Worm (Caenorhabditis elegans) whole organism, late embryonic: Measurements from ENCODE around the gene T01G5.8.
A peak's percentile ranks its signal among the peaks of the same experiment; 100 is the strongest.
"Not testable (repeated sequence)": the region's sequence is repeated elsewhere in the genome, so short reads cannot be mapped to it uniquely, and the experiment has no call there.

Experiments used
- C38D4.7 ChIP-seq: fragments of 200-800 bp; sonication (Bioruptor generic); optimal IDR thresholded peaks from 2 replicates; lab custom pipeline; 2018; ENCODE audit warnings: mild to moderate bottlenecking, missing genetic modification characterization, moderate library complexity, missing compliant biosample characterization
- K09A11.1 ChIP-seq: sonication (generic microtip); optimal IDR thresholded peaks from 2 replicates; lab custom pipeline; 2017; ENCODE audit warnings: antibody characterized with exemption, mild to moderate bottlenecking, missing genetic modification characterization, missing compliant biosample characterization; ENCODE audit not compliant: insufficient read depth
- Y22D7AL.16 ChIP-seq: sonication (generic microtip); optimal IDR thresholded peaks from 2 replicates; lab custom pipeline; 2016; ENCODE audit warnings: missing genetic modification characterization, missing compliant biosample characterization
- ahr-1 ChIP-seq: sonication (generic microtip); optimal IDR thresholded peaks from 2 replicates; lab custom pipeline; 2016; ENCODE audit warnings: missing genetic modification characterization, missing compliant biosample characterization
- ceh-14 ChIP-seq: sonication (generic microtip); optimal IDR thresholded peaks from 2 replicates; lab custom pipeline; 2016; ENCODE audit warnings: missing genotype, missing genetic modification characterization, missing compliant biosample characterization
- ceh-18 ChIP-seq: sonication (generic microtip); optimal IDR thresholded peaks from 2 replicates; lab custom pipeline; 2016; ENCODE audit warnings: missing genetic modification characterization, missing compliant biosample characterization
- ceh-19 ChIP-seq: fragments of 200-800 bp; sonication (Bioruptor generic); optimal IDR thresholded peaks from 2 replicates; lab custom pipeline; 2018; ENCODE audit warnings: mild to moderate bottlenecking, missing genetic modification characterization, missing compliant biosample characterization
- ceh-22 ChIP-seq: sonication (generic microtip); optimal IDR thresholded peaks from 2 replicates; lab custom pipeline; 2017; ENCODE audit warnings: missing biosample characterization, missing genetic modification characterization
- ceh-30 ChIP-seq: fragments of 150-350 bp; optimal IDR thresholded peaks from 2 replicates; lab custom pipeline; 2014; ENCODE audit warnings: missing biosample characterization, missing genetic modification characterization
- ceh-45 ChIP-seq: fragments of 200-800 bp; sonication (Bioruptor generic); IDR thresholded peaks from 2 replicates; pipeline ENCODE4 v1.3.6; 2022; ENCODE audit warnings: missing genetic modification reagents, missing genetic modification characterization, missing compliant biosample characterization
- ceh-48 ChIP-seq: sonication (generic microtip); optimal IDR thresholded peaks from 2 replicates; lab custom pipeline; 2016; ENCODE audit warnings: missing genetic modification characterization, inconsistent platforms, missing compliant biosample characterization
- ceh-6 ChIP-seq: fragments of 200-800 bp; sonication (Bioruptor generic); optimal IDR thresholded peaks from 2 replicates; lab custom pipeline; 2018; ENCODE audit warnings: mild to moderate bottlenecking, missing genetic modification characterization, missing compliant biosample characterization
- ceh-9 ChIP-seq: sonication (generic microtip); optimal IDR thresholded peaks from 2 replicates; lab custom pipeline; 2016; ENCODE audit warnings: mild to moderate bottlenecking, missing genetic modification characterization, inconsistent platforms, missing compliant biosample characterization
- dve-1 ChIP-seq: sonication (generic microtip); optimal IDR thresholded peaks from 2 replicates; lab custom pipeline; 2017; ENCODE audit warnings: antibody characterized with exemption, mild to moderate bottlenecking, missing genetic modification characterization, missing compliant biosample characterization
- elt-2 ChIP-seq: sonication (generic microtip); optimal IDR thresholded peaks from 2 replicates; lab custom pipeline; 2016; ENCODE audit warnings: missing genetic modification reagents, missing genetic modification characterization, missing compliant biosample characterization
- elt-4 ChIP-seq: sonication (generic microtip); optimal IDR thresholded peaks from 2 replicates; lab custom pipeline; 2016; ENCODE audit warnings: missing genetic modification characterization, missing compliant biosample characterization
- fkh-10 ChIP-seq: fragments of 150-350 bp; optimal IDR thresholded peaks from 2 replicates; lab custom pipeline; 2014; ENCODE audit warnings: missing biosample characterization, missing genetic modification reagents, missing genetic modification characterization
- hlh-6 ChIP-seq: sonication (generic microtip); optimal IDR thresholded peaks from 2 replicates; lab custom pipeline; 2016; ENCODE audit warnings: missing genotype, missing genetic modification characterization, missing compliant biosample characterization
- lin-11 ChIP-seq: fragments of 200-800 bp; sonication (Bioruptor generic); optimal IDR thresholded peaks from 2 replicates; lab custom pipeline; 2018; ENCODE audit warnings: mild to moderate bottlenecking, missing genetic modification characterization, missing compliant biosample characterization
- madf-2 ChIP-seq: sonication (generic microtip); optimal IDR thresholded peaks from 2 replicates; lab custom pipeline; 2017; ENCODE audit warnings: missing genetic modification characterization, missing compliant biosample characterization
- mec-3 ChIP-seq: sonication (generic microtip); optimal IDR thresholded peaks from 2 replicates; lab custom pipeline; 2016; ENCODE audit warnings: borderline replicate concordance, missing genetic modification characterization, missing compliant biosample characterization
- nfya-1 ChIP-seq: sonication (generic microtip); optimal IDR thresholded peaks from 2 replicates; lab custom pipeline; 2017; ENCODE audit warnings: missing genetic modification characterization, mild to moderate bottlenecking, missing compliant biosample characterization, antibody characterized with exemption, moderate library complexity
- nhr-11 ChIP-seq: fragments of 150-350 bp; optimal IDR thresholded peaks from 2 replicates; lab custom pipeline; 2014; ENCODE audit warnings: missing biosample characterization, missing genetic modification characterization
- nhr-232 ChIP-seq: sonication (generic microtip); optimal IDR thresholded peaks from 2 replicates; lab custom pipeline; 2016; ENCODE audit warnings: missing genetic modification characterization, missing compliant biosample characterization
- pax-1 ChIP-seq: fragments of 150-350 bp; optimal IDR thresholded peaks from 2 replicates; lab custom pipeline; 2014; ENCODE audit warnings: missing biosample characterization, missing genetic modification characterization
- pqm-1 ChIP-seq: sonication (generic microtip); optimal IDR thresholded peaks from 2 replicates; lab custom pipeline; 2016; ENCODE audit warnings: missing genetic modification characterization, missing compliant biosample characterization
- pros-1 ChIP-seq: fragments of 150-350 bp; optimal IDR thresholded peaks from 2 replicates; lab custom pipeline; 2014; ENCODE audit warnings: missing biosample characterization, missing genetic modification reagents, missing genetic modification characterization
- ref-2 ChIP-seq: sonication (generic microtip); optimal IDR thresholded peaks from 2 replicates; lab custom pipeline; 2016; ENCODE audit warnings: missing genetic modification characterization, missing compliant biosample characterization
- rnt-1 ChIP-seq: sonication (generic microtip); optimal IDR thresholded peaks from 2 replicates; lab custom pipeline; 2016; ENCODE audit warnings: missing genetic modification characterization, missing compliant biosample characterization
- sox-4 ChIP-seq: sonication (generic microtip); optimal IDR thresholded peaks from 2 replicates; lab custom pipeline; 2017; ENCODE audit warnings: mild to moderate bottlenecking, missing genetic modification characterization, inconsistent platforms, missing compliant biosample characterization
- tbx-7 ChIP-seq: sonication (generic microtip); optimal IDR thresholded peaks from 2 replicates; lab custom pipeline; 2016; ENCODE audit warnings: missing genotype, missing genetic modification characterization, missing compliant biosample characterization
- unc-86 ChIP-seq: sonication (generic microtip); optimal IDR thresholded peaks from 2 replicates; lab custom pipeline; 2016; ENCODE audit warnings: missing genetic modification characterization, missing compliant biosample characterization
- zip-5 ChIP-seq: sonication (generic microtip); optimal IDR thresholded peaks from 2 replicates; lab custom pipeline; 2016; ENCODE audit warnings: missing genetic modification characterization, missing compliant biosample characterization

The T01G5.8 gene

DNA sequence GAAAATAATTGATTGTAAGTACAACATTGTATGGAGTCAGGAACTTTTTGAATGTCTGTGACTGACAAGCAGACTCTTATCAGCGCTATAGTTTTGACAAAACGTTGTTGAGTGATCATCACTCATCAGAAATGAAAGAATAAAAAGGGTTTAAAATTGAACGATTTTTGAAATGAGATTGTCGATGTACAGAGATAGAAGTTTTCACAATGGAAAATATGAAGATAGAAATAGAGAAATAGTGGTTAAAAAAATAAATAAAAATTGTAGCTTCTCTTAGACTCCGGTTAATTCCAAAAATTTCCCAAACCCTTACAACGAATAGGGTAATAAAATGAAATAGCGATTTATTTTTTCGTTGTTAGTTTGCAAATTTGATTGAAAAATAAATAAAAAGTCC is 9.1 kb downstream of the T01G5.8 start, which contains the start of gene ugt-30:
Gene ugt-30 (minus strand): TSS at position 101 of the 400 bp plus-strand sequence.
- TF ChIP-seq pax-1; dve-1 (tag; lab: Kevin White, UChicago); nhr-232 (tag; lab: Kevin White, UChicago): not testable (repeated sequence)

DNA sequence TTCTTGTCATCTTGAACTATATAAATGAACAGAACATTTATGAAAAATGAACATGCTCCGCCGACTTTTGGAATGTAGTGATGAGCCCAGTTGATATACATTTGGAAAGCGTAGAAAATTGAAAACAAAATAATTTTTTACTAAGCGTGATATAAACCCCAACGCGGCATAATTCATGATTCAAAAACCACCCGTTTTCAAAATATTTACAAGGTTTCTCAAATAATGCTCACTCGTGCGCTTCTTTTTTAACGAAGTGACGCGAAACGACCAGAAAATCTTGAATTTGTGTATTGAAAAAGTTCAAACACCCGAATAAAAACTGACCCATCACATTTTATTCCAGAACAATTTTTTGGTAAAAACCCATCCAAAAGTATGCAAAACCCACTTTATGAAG is 11.3 kb downstream of the T01G5.8 start, which contains the start of gene srj-27:
Gene srj-27 (minus strand): TSS at position 101 of the 400 bp plus-strand sequence.
- no peak for TF ChIP-seq ahr-1 (tag; lab: Kevin White, UChicago)
- TF ChIP-seq ceh-18 (tag; lab: Kevin White, UChicago), result no peak
- TF ChIP-seq zip-5 (tag; lab: Kevin White, UChicago), result no peak
- no peak for TF ChIP-seq mec-3 (tag; lab: Kevin White, UChicago)
- TF ChIP-seq elt-4 (tag; lab: Kevin White, UChicago), result no peak
- no peak for TF ChIP-seq lin-11 (tag; lab: Kevin White, UChicago)
- no peak for TF ChIP-seq sox-4 (tag; lab: Kevin White, UChicago)
- TF ChIP-seq pqm-1 (tag; lab: Kevin White, UChicago), result no peak
- no peak for TF ChIP-seq nfya-1 (tag; lab: Kevin White, UChicago)
- TF ChIP-seq ceh-9, result no peak
- no peak for TF ChIP-seq ceh-19
- no peak for TF ChIP-seq nhr-11 (tag; lab: Kevin White, UChicago)
- TF ChIP-seq ceh-48 (tag; lab: Kevin White, UChicago), result no peak

DNA sequence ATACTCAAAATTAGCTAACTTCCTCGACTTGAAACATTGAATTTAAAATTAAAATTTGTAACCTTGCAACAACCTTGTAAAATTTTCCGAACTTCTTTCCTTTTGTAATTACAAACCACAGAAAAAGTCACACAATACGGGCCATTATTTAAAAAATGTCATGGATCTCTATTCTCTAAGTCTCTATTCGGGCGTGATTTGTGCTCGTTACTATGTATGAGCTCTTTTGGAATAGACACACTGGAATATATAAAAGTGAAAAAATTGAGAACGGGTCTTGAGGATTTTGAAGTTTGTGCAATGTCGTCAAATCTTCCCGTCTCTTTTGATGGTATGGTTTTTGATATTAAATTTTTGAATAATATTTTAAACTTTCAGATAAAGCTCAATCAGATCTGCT is 11.9 kb downstream of the T01G5.8 start, which contains the start of gene srr-7:
Gene srr-7 (plus strand): TSS at position 301 of the 400 bp plus-strand sequence.
- TF ChIP-seq tbx-7 (no peak), rnt-1 (no peak), dve-1 (tag; lab: Kevin White, UChicago) (no peak), ceh-14 (tag; lab: Kevin White, UChicago) (no peak), unc-86 (tag; lab: Kevin White, UChicago) (no peak), ceh-45 (no peak), mec-3 (tag; lab: Kevin White, UChicago) (no peak), K09A11.1 (no peak), nhr-11 (tag; lab: Kevin White, UChicago) (no peak), ceh-6 (GFP tag; lab: Kevin White, UChicago) (no peak), hlh-6 (no peak), sox-4 (tag; lab: Kevin White, UChicago) (no peak), madf-2 (tag; lab: Kevin White, UChicago) (no peak), pqm-1 (tag; lab: Kevin White, UChicago) (no peak)

DNA sequence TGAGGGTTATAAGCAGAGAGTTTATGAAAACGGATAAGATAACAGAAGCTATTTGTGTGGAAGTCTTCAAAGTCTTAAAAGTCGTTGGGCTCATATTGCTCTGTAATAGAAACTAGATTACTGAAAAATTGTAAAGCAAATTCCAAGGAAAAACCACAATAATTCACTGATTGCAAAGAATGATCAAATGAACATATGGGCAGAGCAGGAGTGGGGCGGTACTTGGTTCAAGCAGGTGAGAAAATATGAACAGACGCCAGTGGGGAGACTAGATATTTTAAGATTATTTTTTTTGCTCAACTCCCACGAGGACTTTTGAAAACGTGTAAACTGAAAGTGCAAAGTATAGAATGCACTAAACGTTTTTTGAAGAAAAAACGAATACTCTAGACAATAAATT is 16.4 kb downstream of the T01G5.8 start, which contains the start of gene str-171:
Gene str-171 (minus strand): TSS at position 101 of the 400 bp plus-strand sequence.
- TF ChIP-seq ceh-30 (tag; lab: Kevin White, UChicago) (no peak), ceh-22 (tag; lab: Kevin White, UChicago) (no peak), ref-2 (tag; lab: Kevin White, UChicago) (no peak), nhr-232 (tag; lab: Kevin White, UChicago) (no peak), ceh-6 (GFP tag; lab: Kevin White, UChicago) (no peak), pqm-1 (tag; lab: Kevin White, UChicago) (no peak), C38D4.7 (GFP tag; lab: Kevin White, UChicago) (no peak), fkh-10 (GFP tag; lab: Kevin White, UChicago) (no peak), Y22D7AL.16 (tag; lab: Kevin White, UChicago) (no peak), zip-5 (tag; lab: Kevin White, UChicago) (no peak), pros-1 (tag; lab: Kevin White, UChicago) (no peak), nfya-1 (tag; lab: Kevin White, UChicago) (no peak)

DNA sequence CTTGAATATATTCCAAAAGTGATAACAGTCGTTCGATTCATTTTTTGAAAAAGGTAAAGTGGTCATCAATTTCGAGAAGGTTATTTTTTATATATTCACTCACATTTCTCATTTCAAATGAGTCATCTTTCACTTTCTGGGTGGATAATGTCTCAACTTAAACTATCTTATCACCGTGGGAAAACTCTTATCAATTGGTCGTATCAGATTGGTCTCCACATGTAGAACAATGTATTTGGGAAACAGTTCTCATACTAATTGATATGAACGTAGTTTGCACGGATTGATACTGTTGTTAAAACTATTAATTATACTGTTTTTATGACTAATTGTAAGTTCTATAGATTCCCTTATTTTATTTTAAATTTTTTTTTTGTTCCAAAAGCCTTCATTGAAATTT is 17.7 kb downstream of the T01G5.8 start:
- TF ChIP-seq elt-2 (tag; lab: Kevin White, UChicago) (peak; percentile 92), ceh-14 (tag; lab: Kevin White, UChicago) (no peak)
